Worm (Caenorhabditis elegans) whole organism, young adult: ENCODE data around the gene F42D1.4.

Experiments used
- B0019.2 ChIP-seq: fragments of 200-800 bp; sonication (Bioruptor generic); conservative IDR thresholded peaks from 2 replicates; pipeline ENCODE4 v1.3.6; 2022; ENCODE audit warnings: missing genetic modification reagents, missing genetic modification characterization, missing compliant biosample characterization
- B0261.1 ChIP-seq: sonication (generic microtip); optimal IDR thresholded peaks from 2 replicates; lab custom pipeline; 2016; ENCODE audit warnings: mild to moderate bottlenecking, missing genetic modification characterization, moderate library complexity, missing compliant biosample characterization
- F37B4.10 ChIP-seq: fragments of 200-800 bp; sonication (Bioruptor generic); IDR thresholded peaks from 2 replicates; pipeline ENCODE4 v1.3.6; 2022; ENCODE audit warnings: missing genetic modification characterization, missing compliant biosample characterization
- F49E8.2 ChIP-seq: sonication (generic microtip); optimal IDR thresholded peaks from 3 replicates; lab custom pipeline; 2017; ENCODE audit warnings: missing genetic modification characterization, mild to moderate bottlenecking, missing compliant biosample characterization, antibody characterized with exemption, moderate library complexity; ENCODE audit not compliant: insufficient read depth
- F55B11.4 ChIP-seq: sonication (generic microtip); optimal IDR thresholded peaks from 2 replicates; lab custom pipeline; 2016; ENCODE audit warnings: missing compliant biosample characterization, missing genetic modification characterization, borderline replicate concordance; ENCODE audit not compliant: insufficient read depth
- F57A8.1 ChIP-seq: fragments of 200-800 bp; sonication (Bioruptor generic); optimal IDR thresholded peaks from 2 replicates; lab custom pipeline; 2018; ENCODE audit warnings: mild to moderate bottlenecking, missing genetic modification characterization, moderate library complexity, missing compliant biosample characterization
- K11D2.4 ChIP-seq: fragments of 200-800 bp; sonication (Bioruptor generic); IDR thresholded peaks from 2 replicates; pipeline ENCODE4 v1.3.6; 2022; ENCODE audit warnings: missing genetic modification reagents, missing genetic modification characterization, missing compliant biosample characterization
- K12H6.12 ChIP-seq: fragments of 200-800 bp; sonication (Bioruptor generic); optimal IDR thresholded peaks from 2 replicates; lab custom pipeline; 2018; ENCODE audit warnings: mild to moderate bottlenecking, missing genetic modification characterization, missing compliant biosample characterization
- T26A5.8 ChIP-seq: sonication (generic microtip); optimal IDR thresholded peaks from 2 replicates; lab custom pipeline; 2016; ENCODE audit warnings: missing genetic modification characterization, missing compliant biosample characterization
- Y53G8AR.9 ChIP-seq: fragments of 200-800 bp; sonication (Bioruptor generic); conservative IDR thresholded peaks from 2 replicates; pipeline ENCODE4 v1.3.6; 2022; ENCODE audit warnings: missing genetic modification reagents, missing genetic modification characterization, missing compliant biosample characterization
- Y56A3A.18 ChIP-seq: fragments of 200-800 bp; sonication (Bioruptor generic); IDR thresholded peaks from 2 replicates; pipeline ENCODE4 v1.3.6; 2022; ENCODE audit warnings: missing genetic modification reagents, missing genetic modification characterization, missing compliant biosample characterization
- Y67H2A.10 ChIP-seq: fragments of 200-800 bp; sonication (Bioruptor generic); conservative IDR thresholded peaks from 2 replicates; pipeline ENCODE4 v1.3.6; 2022; ENCODE audit warnings: missing genetic modification reagents, missing genetic modification characterization, missing compliant biosample characterization
- ZK185.1 ChIP-seq: sonication (generic microtip); optimal IDR thresholded peaks from 2 replicates; lab custom pipeline; 2016; ENCODE audit warnings: mild to moderate bottlenecking, missing genetic modification characterization, missing compliant biosample characterization; ENCODE audit not compliant: poor library complexity, severe bottlenecking
- aptf-2 ChIP-seq: fragments of 200-800 bp; sonication (Bioruptor generic); conservative IDR thresholded peaks from 2 replicates; pipeline ENCODE4 v1.3.6; 2022; ENCODE audit warnings: missing genetic modification reagents, missing genetic modification characterization, missing compliant biosample characterization
- attf-6 ChIP-seq: fragments of 200-800 bp; sonication (Bioruptor generic); IDR thresholded peaks from 2 replicates; pipeline ENCODE4 v1.3.6; 2022; ENCODE audit warnings: missing genetic modification reagents, missing genetic modification characterization, missing compliant biosample characterization
- ccch-3 ChIP-seq: fragments of 200-800 bp; sonication (Bioruptor generic); optimal IDR thresholded peaks from 2 replicates; lab custom pipeline; 2018; ENCODE audit warnings: mild to moderate bottlenecking, missing genetic modification characterization, missing compliant biosample characterization
- ceh-27 ChIP-seq: fragments of 200-800 bp; sonication (Bioruptor generic); optimal IDR thresholded peaks from 2 replicates; lab custom pipeline; 2018; ENCODE audit warnings: mild to moderate bottlenecking, missing genetic modification characterization, moderate library complexity, missing compliant biosample characterization
- ceh-40 ChIP-seq: fragments of 200-800 bp; sonication (Bioruptor generic); IDR thresholded peaks from 2 replicates; pipeline ENCODE4 v1.3.6; 2022; ENCODE audit warnings: missing genetic modification characterization, missing compliant biosample characterization
- ceh-79 ChIP-seq: sonication (generic microtip); optimal IDR thresholded peaks from 2 replicates; lab custom pipeline; 2017; ENCODE audit warnings: mild to moderate bottlenecking, missing genetic modification characterization, missing compliant biosample characterization
- chd-7 ChIP-seq: sonication (generic microtip); optimal IDR thresholded peaks from 2 replicates; lab custom pipeline; 2016; ENCODE audit warnings: mild to moderate bottlenecking, missing genetic modification characterization, moderate library complexity, missing compliant biosample characterization
- dox-1 ChIP-seq: fragments of 200-800 bp; sonication (Bioruptor generic); IDR thresholded peaks from 2 replicates; pipeline ENCODE4 v1.3.6; 2022; ENCODE audit warnings: missing genetic modification reagents, missing genetic modification characterization, missing compliant biosample characterization
- dpl-1 ChIP-seq: fragments of 150-350 bp; optimal IDR thresholded peaks from 2 replicates; lab custom pipeline; 2014; ENCODE audit warnings: missing biosample characterization, missing genetic modification reagents, missing genetic modification characterization
- egl-18 ChIP-seq: fragments of 200-800 bp; sonication (Bioruptor generic); IDR thresholded peaks from 2 replicates; pipeline ENCODE4 v1.3.6; 2022; ENCODE audit warnings: missing genetic modification reagents, missing genetic modification characterization, missing compliant biosample characterization
- egl-44 ChIP-seq: fragments of 200-800 bp; sonication (Bioruptor generic); IDR thresholded peaks from 2 replicates; pipeline ENCODE4 v1.3.6; 2022; ENCODE audit warnings: missing genetic modification reagents, missing genetic modification characterization, missing compliant biosample characterization
- egrh-3 ChIP-seq: fragments of 200-800 bp; sonication (Bioruptor generic); IDR thresholded peaks from 2 replicates; pipeline ENCODE4 v1.3.6; 2022; ENCODE audit warnings: missing genetic modification reagents, missing genetic modification characterization, missing compliant biosample characterization
- ets-4 ChIP-seq: fragments of 200-800 bp; sonication (Bioruptor generic); optimal IDR thresholded peaks from 2 replicates; lab custom pipeline; 2018; ENCODE audit warnings: mild to moderate bottlenecking, missing genetic modification characterization, missing compliant biosample characterization
- fkh-3 ChIP-seq: sonication (generic microtip); optimal IDR thresholded peaks from 2 replicates; lab custom pipeline; 2016; ENCODE audit warnings: mild to moderate bottlenecking, missing genetic modification characterization, missing compliant biosample characterization
- gei-17 ChIP-seq: fragments of 200-800 bp; sonication (Bioruptor generic); optimal IDR thresholded peaks from 2 replicates; lab custom pipeline; 2018; ENCODE audit warnings: mild to moderate bottlenecking, missing genetic modification characterization, missing compliant biosample characterization
- him-1 ChIP-seq: sonication (generic microtip); optimal IDR thresholded peaks from 2 replicates; lab custom pipeline; 2016; ENCODE audit warnings: missing genotype, missing genetic modification reagents, missing genetic modification characterization, missing compliant biosample characterization
- lag-1 ChIP-seq: fragments of 200-800 bp; sonication (Bioruptor generic); IDR thresholded peaks from 2 replicates; pipeline ENCODE4 v1.3.6; 2022; ENCODE audit warnings: missing genetic modification reagents, missing genetic modification characterization, missing compliant biosample characterization
- lin-54 ChIP-seq: fragments of 200-800 bp; sonication (Bioruptor generic); optimal IDR thresholded peaks from 2 replicates; lab custom pipeline; 2018; ENCODE audit warnings: mild to moderate bottlenecking, missing genetic modification characterization, missing compliant biosample characterization
- lsy-27 ChIP-seq: sonication (generic microtip); optimal IDR thresholded peaks from 2 replicates; lab custom pipeline; 2017; ENCODE audit warnings: missing genetic modification characterization, mild to moderate bottlenecking, missing compliant biosample characterization, antibody characterized with exemption, missing genotype, borderline replicate concordance; ENCODE audit not compliant: insufficient read depth
- madf-8 ChIP-seq: fragments of 200-800 bp; sonication (Bioruptor generic); conservative IDR thresholded peaks from 2 replicates; pipeline ENCODE4 v1.3.6; 2022; ENCODE audit warnings: missing genetic modification reagents, missing genetic modification characterization, missing compliant biosample characterization
- nfya-1 ChIP-seq: sonication (generic microtip); optimal IDR thresholded peaks from 2 replicates; lab custom pipeline; 2017; ENCODE audit warnings: antibody characterized with exemption, missing compliant biosample characterization, missing genetic modification characterization, borderline replicate concordance; ENCODE audit not compliant: insufficient read depth
- nhr-80 ChIP-seq: sonication (generic microtip); optimal IDR thresholded peaks from 2 replicates; lab custom pipeline; 2016; ENCODE audit warnings: missing genetic modification characterization, missing compliant biosample characterization
- nhr-90 ChIP-seq: sonication (generic microtip); optimal IDR thresholded peaks from 2 replicates; lab custom pipeline; 2016; ENCODE audit warnings: missing genotype, mild to moderate bottlenecking, missing genetic modification characterization, missing compliant biosample characterization
- pha-4 ChIP-seq: fragments of 150-350 bp; sonication (generic microtip); optimal IDR thresholded peaks from 2 replicates; lab custom pipeline; 2014; ENCODE audit warnings: missing biosample characterization, missing genetic modification reagents, missing genetic modification characterization
- rec-8 ChIP-seq, 2 experiments: sonication (generic microtip); optimal IDR thresholded peaks; 2 replicates each; lab custom pipeline; 2016; ENCODE audit warnings: mild to moderate bottlenecking in 2 of 2, missing genetic modification characterization in 2 of 2, missing genetic modification reagents in 2 of 2, missing genotype in 2 of 2, missing biosample characterization in 1 of 2, missing compliant biosample characterization in 1 of 2, moderate library complexity in 1 of 2
- tbx-9 ChIP-seq: sonication (generic microtip); optimal IDR thresholded peaks from 2 replicates; lab custom pipeline; 2016; ENCODE audit warnings: borderline replicate concordance, missing genetic modification characterization, inconsistent platforms, missing compliant biosample characterization
- unc-62 ChIP-seq: fragments of 150-350 bp; optimal IDR thresholded peaks from 2 replicates; lab custom pipeline; 2014; ENCODE audit warnings: missing biosample characterization, missing genetic modification reagents, missing genetic modification characterization
- xnd-1 ChIP-seq: sonication (generic microtip); optimal IDR thresholded peaks from 2 replicates; lab custom pipeline; 2016; ENCODE audit warnings: missing genotype, missing genetic modification reagents, missing genetic modification characterization, missing compliant biosample characterization
- ztf-18 ChIP-seq: sonication (generic microtip); optimal IDR thresholded peaks from 2 replicates; lab custom pipeline; 2016; ENCODE audit warnings: missing genotype, mild to moderate bottlenecking, missing genetic modification characterization, missing compliant biosample characterization
- ztf-26 ChIP-seq: sonication (generic microtip); optimal IDR thresholded peaks from 2 replicates; lab custom pipeline; 2017; ENCODE audit warnings: missing genetic modification characterization, missing compliant biosample characterization
- ztf-6 ChIP-seq: fragments of 200-800 bp; sonication (Bioruptor generic); IDR thresholded peaks from 2 replicates; pipeline ENCODE4 v1.3.6; 2022; ENCODE audit warnings: missing genetic modification reagents, missing genetic modification characterization, missing compliant biosample characterization

F42D1.4 gene

DNA sequence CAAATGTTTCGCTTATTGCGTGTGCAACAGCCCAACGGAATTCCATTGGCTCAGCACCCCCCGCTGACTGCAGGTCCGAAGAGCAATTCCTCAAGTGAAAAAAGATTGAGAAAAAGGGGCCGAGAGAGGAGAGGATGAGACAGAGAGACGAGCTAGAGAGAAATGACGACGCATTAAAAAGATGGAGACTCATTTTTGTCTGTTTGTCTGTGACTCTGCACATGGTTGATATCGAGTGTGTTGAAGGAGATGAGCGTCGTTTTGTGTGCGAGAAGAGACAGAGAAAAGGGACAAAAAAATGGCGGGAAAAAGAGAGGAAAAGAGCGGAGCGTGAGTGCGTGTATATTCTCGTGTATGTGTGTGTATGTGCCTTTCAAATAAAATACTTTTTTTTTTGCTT lies 34.0 kb downstream of the F42D1.4 start (continued):
- TF ChIP-seq ccch-3 (GFP tag; lab: Kevin White, UChicago) (no peak), ceh-27 (peak; percentile 90), K11D2.4 (GFP tag; lab: Robert Waterston, UW) (peak; percentile 53; the same call in 1 of the 2 replicates), Y53G8AR.9 (GFP tag; lab: Robert Waterston, UW) (0 out of 2 replicates have a peak, but pooled peaks have one; percentile 33), Y67H2A.10 (GFP tag; lab: Robert Waterston, UW) (no peak), ZK185.1 (peak; percentile 59), lsy-27 (no peak), F57A8.1 (GFP tag; lab: Kevin White, UChicago) (no peak), ztf-26 (tag; lab: Kevin White, UChicago) (peak; percentile 57), F37B4.10 (no peak), ceh-79 (tag; lab: Kevin White, UChicago) (no peak), pha-4 (tag; lab: Kevin White, UChicago) (peak; percentile 53), gei-17 (peak; percentile 20), egl-18 (GFP tag; lab: Robert Waterston, UW) (no peak), nhr-80 (peak; percentile 74), dox-1 (GFP tag; lab: Robert Waterston, UW) (peak; percentile 77; the same call in 1 of the 2 replicates), nhr-90 (tag; lab: Kevin White, UChicago) (no peak), egl-44 (GFP tag; lab: Robert Waterston, UW) (no peak), aptf-2 (GFP tag; lab: Robert Waterston, UW) (no peak), ztf-18 (tag; lab: Kevin White, UChicago) (peak; percentile 41), tbx-9 (tag; lab: Kevin White, UChicago) (no peak), F55B11.4 (tag; lab: Kevin White, UChicago) (no peak), nfya-1 (tag; lab: Kevin White, UChicago) (no peak), fkh-3 (tag; lab: Kevin White, UChicago) (no peak), lin-54 (GFP tag; lab: Kevin White, UChicago) (peak; percentile 9), xnd-1 (tag; lab: Kevin White, UChicago) (no peak), ztf-6 (GFP tag; lab: Robert Waterston, UW) (peak; percentile 28; the same call in 1 of the 2 replicates)
- TF ChIP-seq, all 124 proteins: peak for 37

DNA sequence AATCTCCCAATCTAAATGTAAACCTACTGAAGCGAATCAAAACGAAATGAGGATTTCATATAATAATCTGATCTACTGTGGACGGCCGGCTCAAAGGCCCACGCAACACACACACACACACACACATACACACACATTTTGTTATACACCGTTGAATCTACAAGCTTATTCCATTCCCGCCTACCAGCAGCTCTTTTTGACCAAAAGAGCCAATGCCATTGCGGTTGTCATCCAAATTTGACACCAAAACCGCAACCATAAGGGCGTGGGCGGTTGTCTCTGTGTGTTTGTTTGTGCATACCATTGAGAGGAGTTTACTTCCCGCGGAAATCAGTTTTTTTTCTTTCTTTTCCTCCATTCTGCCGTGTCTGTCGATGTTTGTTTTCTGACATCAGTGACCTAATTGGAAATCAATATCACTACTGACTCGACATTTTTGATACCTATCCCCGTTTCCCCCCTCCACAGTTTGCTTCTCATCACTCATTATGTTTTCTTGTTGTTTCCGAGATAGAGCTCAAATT lies 35.9 kb downstream of the F42D1.4 start:
- TF ChIP-seq him-1 (tag; lab: Kevin White, UChicago) (no peak), madf-8 (GFP tag; lab: Robert Waterston, UW) (no peak), K12H6.12 (tag; lab: Kevin White, UChicago) (no peak), lag-1 (no peak), chd-7 (no peak), ceh-40 (no peak), T26A5.8 (no peak), ets-4 (GFP tag; lab: Kevin White, UChicago) (no peak), rec-8 (tag; optimal IDR thresholded peaks at IDR 0.05; lab: Kevin White, UChicago) (no peak), dpl-1 (GFP tag; lab: Kevin White, UChicago) (no peak), egrh-3 (GFP tag; lab: Robert Waterston, UW) (no peak), F49E8.2 (no peak), B0019.2 (GFP tag; lab: Robert Waterston, UW) (no peak), attf-6 (GFP tag; lab: Robert Waterston, UW) (no peak), egl-18 (GFP tag; lab: Robert Waterston, UW) (no peak), unc-62 (GFP tag; lab: Kevin White, UChicago) (no peak), B0261.1 (tag; lab: Kevin White, UChicago) (no peak), Y56A3A.18 (no peak)
